Worm (Caenorhabditis elegans) whole organism, midembryonic: ENCODE results near the gene nhr-50.

Experiments
- T22C8.4 ChIP-seq: fragments of 200-800 bp; sonication (Bioruptor generic); IDR thresholded peaks from 2 replicates; pipeline ENCODE4 v1.3.6; 2022; ENCODE audit warnings: missing genetic modification characterization, missing compliant biosample characterization
- cog-1 ChIP-seq: sonication (generic microtip); optimal IDR thresholded peaks from 2 replicates; lab custom pipeline; 2016; ENCODE audit warnings: missing genetic modification characterization, missing compliant biosample characterization
- flt-1 ChIP-seq: fragments of 200-800 bp; sonication (Bioruptor generic); IDR thresholded peaks from 2 replicates; pipeline ENCODE4 v1.3.6; 2022; ENCODE audit warnings: missing genetic modification characterization, missing compliant biosample characterization

DNA sequence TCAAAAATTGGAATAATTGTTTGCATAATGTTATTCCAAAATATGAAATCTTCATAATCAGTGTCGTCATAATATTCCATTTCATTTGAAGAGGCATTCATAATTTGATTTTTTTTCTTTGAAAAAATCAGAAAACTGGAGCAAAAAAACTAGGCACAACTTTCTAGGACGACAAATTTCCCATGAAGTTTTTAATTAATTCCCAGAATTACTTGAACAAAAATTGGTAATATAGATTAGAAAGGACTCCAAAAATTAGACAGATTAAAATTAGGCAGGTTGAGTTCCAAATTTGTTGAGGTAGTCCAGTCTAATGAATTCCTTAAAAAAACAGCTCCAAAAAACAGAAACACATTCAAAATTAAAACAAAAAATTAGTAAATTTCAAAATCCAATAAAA, 45.5 kb downstream of the nhr-50 start, which contains the start of gene srw-57:
- TF ChIP-seq T22C8.4 (GFP tag; lab: Robert Waterston, UW) (no peak), cog-1 (tag; lab: Kevin White, UChicago) (no peak), flt-1 (GFP tag; lab: Robert Waterston, UW) (no peak)
